Worm (Caenorhabditis elegans) whole organism, L4 larva: ENCODE results near the gene Y73F8A.14.

Source experiments
- F37D6.2 ChIP-seq: sonication (generic microtip); optimal IDR thresholded peaks from 2 replicates; lab custom pipeline; 2016; ENCODE audit warnings: mild to moderate bottlenecking, missing genetic modification characterization, missing compliant biosample characterization
- aha-1 ChIP-seq: fragments of 150-350 bp; peaks from one replicate; lab custom pipeline; 2014; ENCODE audit warnings: missing biosample characterization, missing genetic modification characterization
- ama-1 ChIP-seq: fragments of 150-350 bp; optimal IDR thresholded peaks from 2 replicates; lab custom pipeline; 2014; ENCODE audit warnings: inconsistent platforms, mixed read lengths
- ces-1 ChIP-seq: fragments of 150-350 bp; sonication (generic microtip); optimal IDR thresholded peaks from 4 replicates; lab custom pipeline; 2014; ENCODE audit warnings: missing biosample characterization, missing genetic modification reagents, missing genetic modification characterization
- daf-12 ChIP-seq: fragments of 150-350 bp; optimal IDR thresholded peaks from 2 replicates; lab custom pipeline; 2014; ENCODE audit warnings: missing biosample characterization, missing genetic modification reagents, missing genetic modification characterization
- daf-16 ChIP-seq, 3 experiments: sonication (generic microtip); optimal IDR thresholded peaks; 2 replicates each; lab custom pipeline; 2016 to 2017; ENCODE audit warnings: missing genetic modification characterization in 3 of 3, missing genetic modification reagents in 3 of 3, mild to moderate bottlenecking in 2 of 3, missing compliant biosample characterization in 2 of 3, missing biosample characterization in 1 of 3, moderate library complexity in 1 of 3
- daf-19 ChIP-seq: fragments of 200-800 bp; sonication (Bioruptor generic); conservative IDR thresholded peaks from 2 replicates; pipeline ENCODE4 v1.3.6; 2022; ENCODE audit warnings: missing genetic modification characterization, missing compliant biosample characterization
- dmd-8 ChIP-seq: fragments of 200-800 bp; sonication (Bioruptor generic); IDR thresholded peaks from 2 replicates; pipeline ENCODE4 v1.3.6; 2022; ENCODE audit warnings: missing genetic modification characterization, missing compliant biosample characterization
- dmd-9 ChIP-seq: fragments of 200-800 bp; sonication (Bioruptor generic); IDR thresholded peaks from 2 replicates; pipeline ENCODE4 v1.3.6; 2022; ENCODE audit warnings: missing genetic modification reagents, missing genetic modification characterization, missing compliant biosample characterization
- dve-1 ChIP-seq: sonication (generic microtip); optimal IDR thresholded peaks from 2 replicates; lab custom pipeline; 2017; ENCODE audit warnings: antibody characterized with exemption, mild to moderate bottlenecking, missing genetic modification characterization, missing compliant biosample characterization; ENCODE audit not compliant: insufficient read depth
- egl-27 ChIP-seq: sonication (generic microtip); optimal IDR thresholded peaks from 3 replicates; lab custom pipeline; 2017; ENCODE audit warnings: missing biosample characterization, missing genetic modification reagents, missing genetic modification characterization
- hif-1 ChIP-seq, 2 experiments: sonication (generic microtip); optimal IDR thresholded peaks; 2 replicates each; lab custom pipeline; 2016 to 2017; ENCODE audit warnings: missing compliant biosample characterization in 2 of 2, missing genetic modification characterization in 2 of 2, missing genetic modification reagents in 2 of 2, missing genotype in 2 of 2, mild to moderate bottlenecking in 1 of 2
- lin-1 ChIP-seq: fragments of 200-800 bp; sonication (Bioruptor generic); IDR thresholded peaks from 2 replicates; pipeline ENCODE4 v1.3.6; 2022; ENCODE audit warnings: missing genetic modification reagents, missing genetic modification characterization, missing compliant biosample characterization
- lin-29 ChIP-seq: fragments of 200-800 bp; sonication (Bioruptor generic); IDR thresholded peaks from 2 replicates; pipeline ENCODE4 v1.3.6; 2022; ENCODE audit warnings: missing genetic modification reagents, missing genetic modification characterization, missing compliant biosample characterization
- lin-39 ChIP-seq: fragments of 150-350 bp; optimal IDR thresholded peaks from 2 replicates; lab custom pipeline; 2014; ENCODE audit warnings: missing biosample characterization, missing genetic modification reagents, missing genetic modification characterization
- mep-1 ChIP-seq: fragments of 150-350 bp; sonication (generic microtip); optimal IDR thresholded peaks from 3 replicates; lab custom pipeline; 2014; ENCODE audit warnings: missing biosample characterization, missing genetic modification characterization
- mxl-2 ChIP-seq: fragments of 200-800 bp; sonication (Bioruptor generic); conservative IDR thresholded peaks from 2 replicates; pipeline ENCODE4 v1.3.6; 2022; ENCODE audit warnings: missing genetic modification reagents, missing genetic modification characterization, missing compliant biosample characterization
- nhr-10 ChIP-seq: fragments of 150-350 bp; optimal IDR thresholded peaks from 2 replicates; lab custom pipeline; 2014; ENCODE audit warnings: missing biosample characterization, missing genetic modification characterization
- nhr-102 ChIP-seq: sonication (generic microtip); optimal IDR thresholded peaks from 2 replicates; lab custom pipeline; 2016; ENCODE audit warnings: mild to moderate bottlenecking, missing genetic modification characterization, moderate library complexity, missing compliant biosample characterization
- nhr-11 ChIP-seq: fragments of 150-350 bp; optimal IDR thresholded peaks from 2 replicates; lab custom pipeline; 2014; ENCODE audit warnings: missing biosample characterization, missing genetic modification characterization
- nhr-111 ChIP-seq: fragments of 200-800 bp; sonication (Bioruptor generic); optimal IDR thresholded peaks from 2 replicates; lab custom pipeline; 2018; ENCODE audit warnings: mild to moderate bottlenecking, missing genetic modification characterization, missing compliant biosample characterization
- nhr-237 ChIP-seq: sonication (generic microtip); optimal IDR thresholded peaks from 2 replicates; lab custom pipeline; 2017; ENCODE audit warnings: missing biosample characterization, missing genetic modification characterization
- nhr-28 ChIP-seq: fragments of 150-350 bp; optimal IDR thresholded peaks from 2 replicates; lab custom pipeline; 2014; ENCODE audit warnings: missing biosample characterization, missing genetic modification characterization
- nhr-41 ChIP-seq: fragments of 200-800 bp; sonication (Bioruptor generic); IDR thresholded peaks from 2 replicates; pipeline ENCODE4 v1.3.6; 2022; ENCODE audit warnings: missing genetic modification reagents, missing genetic modification characterization, missing compliant biosample characterization
- nhr-42 ChIP-seq: fragments of 200-800 bp; sonication (Bioruptor generic); IDR thresholded peaks from 2 replicates; pipeline ENCODE4 v1.3.6; 2022; ENCODE audit warnings: missing genetic modification characterization, missing compliant biosample characterization
- nhr-6 ChIP-seq: fragments of 150-350 bp; optimal IDR thresholded peaks from 2 replicates; lab custom pipeline; 2014; ENCODE audit warnings: missing biosample characterization, missing genetic modification characterization
- pqm-1 ChIP-seq: sonication (generic microtip); optimal IDR thresholded peaks from 2 replicates; lab custom pipeline; 2017; ENCODE audit warnings: missing biosample characterization, missing genetic modification characterization
- skn-1 ChIP-seq: fragments of 150-350 bp; optimal IDR thresholded peaks from 2 replicates; lab custom pipeline; 2014; ENCODE audit warnings: missing biosample characterization, missing genetic modification characterization
- snpc-1.2 ChIP-seq: fragments of 200-800 bp; sonication (Bioruptor generic); IDR thresholded peaks from 2 replicates; pipeline ENCODE4 v1.3.6; 2022; ENCODE audit warnings: missing genetic modification reagents, missing genetic modification characterization, missing compliant biosample characterization
- tra-1 ChIP-seq: fragments of 200-800 bp; sonication (Bioruptor generic); IDR thresholded peaks from 2 replicates; pipeline ENCODE4 v1.3.6; 2022; ENCODE audit warnings: missing genetic modification reagents, missing genetic modification characterization, missing compliant biosample characterization
- unc-39 ChIP-seq: sonication (generic microtip); optimal IDR thresholded peaks from 2 replicates; lab custom pipeline; 2017; ENCODE audit warnings: missing biosample characterization, missing genetic modification characterization
- unc-62 ChIP-seq, 3 experiments: fragments of 150-350 bp in 1 of 3; sonication (generic microtip); optimal IDR thresholded peaks in 2 of 3; peaks in 1 of 3; 1 replicate in 1 of 3; 2 replicates in 2 of 3; lab custom pipeline; 2014 to 2017; ENCODE audit warnings: missing biosample characterization in 3 of 3, missing genetic modification characterization in 3 of 3, missing genetic modification reagents in 3 of 3, missing genotype in 1 of 3
- ztf-7 ChIP-seq: fragments of 150-350 bp; optimal IDR thresholded peaks from 2 replicates; lab custom pipeline; 2014; ENCODE audit warnings: missing biosample characterization, missing genetic modification characterization

Y73F8A.14 gene

ce11 chrIV:15275363-15275854, 43.5 kb downstream of the Y73F8A.14 start, which contains the start of gene ccg-1:
ccg-1 (minus strand) TSS chrIV:15275804.
- TF ChIP-seq ama-1 (lab: Kevin White, UChicago): peak; percentile 43
- TF ChIP-seq unc-39 (tag; lab: Kevin White, UChicago): no peak
- TF ChIP-seq daf-19 (GFP tag; lab: Robert Waterston, UW): no peak
- TF ChIP-seq dve-1: no peak
- no peak for TF ChIP-seq aha-1 (tag; lab: Kevin White, UChicago)
- no peak for TF ChIP-seq egl-27
- no peak for TF ChIP-seq nhr-10 (tag; lab: Kevin White, UChicago)
- no peak for TF ChIP-seq mxl-2 (GFP tag; lab: Robert Waterston, UW)
- no peak for TF ChIP-seq daf-12 (tag; lab: Kevin White, UChicago)
- TF ChIP-seq pqm-1 (tag; lab: Kevin White, UChicago): no peak
- TF ChIP-seq lin-1: no peak
- TF ChIP-seq nhr-237 (tag; lab: Kevin White, UChicago): no peak
- no peak for TF ChIP-seq dmd-8
- no peak for TF ChIP-seq nhr-111 (GFP tag; lab: Kevin White, UChicago)
- no peak for TF ChIP-seq dmd-9 (GFP tag; lab: Robert Waterston, UW)
- TF ChIP-seq daf-16 (GFP tag; optimal IDR thresholded peaks at IDR 0.05; lab: Kevin White, UChicago): peak in 1 of 2 experiments; percentile 18
- TF ChIP-seq daf-16 (tag; optimal IDR thresholded peaks at IDR 0.05; lab: Kevin White, UChicago): no peak
- no peak for TF ChIP-seq nhr-41 (GFP tag; lab: Robert Waterston, UW)
- peak; percentile 59; the same call in 1 of the 2 replicates for TF ChIP-seq snpc-1.2
- TF ChIP-seq F37D6.2 (tag; lab: Kevin White, UChicago): no peak

ce11 chrIV:15274063-15274462, 44.8 kb downstream of the Y73F8A.14 start:
- TF ChIP-seq skn-1 (tag; lab: Kevin White, UChicago) (no peak), nhr-6 (tag; lab: Kevin White, UChicago) (no peak), daf-16 (GFP tag; optimal IDR thresholded peaks at IDR 0.05; lab: Kevin White, UChicago) (peak in 1 of 2 experiments; percentile 80), daf-16 (tag; optimal IDR thresholded peaks at IDR 0.05; lab: Kevin White, UChicago) (no peak), tra-1 (GFP tag; lab: Robert Waterston, UW) (no peak), nhr-28 (peak; percentile 5), nhr-11 (tag; lab: Kevin White, UChicago) (peak; percentile 40), ztf-7 (tag; lab: Kevin White, UChicago) (no peak), lin-29 (GFP tag; lab: Robert Waterston, UW) (no peak), ces-1 (GFP tag; lab: Kevin White, UChicago) (no peak), mep-1 (tag; lab: Kevin White, UChicago) (no peak), F37D6.2 (tag; lab: Kevin White, UChicago) (no peak), egl-27 (no peak), aha-1 (tag; lab: Kevin White, UChicago) (no peak), unc-62 (GFP tag; optimal IDR thresholded peaks at IDR 0.05 in 1 of 2; lab: Kevin White, UChicago) (peak in 1 of 2 experiments; percentile 93), unc-62 (tag; optimal IDR thresholded peaks at IDR 0.05; lab: Kevin White, UChicago) (no peak), lin-39 (tag; lab: Kevin White, UChicago) (no peak), daf-12 (tag; lab: Kevin White, UChicago) (no peak), nhr-102 (tag; lab: Kevin White, UChicago) (no peak), hif-1 (tag; optimal IDR thresholded peaks at IDR 0.05; lab: Kevin White, UChicago) (no peak), nhr-42 (GFP tag; lab: Robert Waterston, UW) (no peak)
- TF ChIP-seq, all 104 proteins: peak for 4
